Worm (Caenorhabditis elegans): ENCODE results near the gene F46B3.23.

DNA sequence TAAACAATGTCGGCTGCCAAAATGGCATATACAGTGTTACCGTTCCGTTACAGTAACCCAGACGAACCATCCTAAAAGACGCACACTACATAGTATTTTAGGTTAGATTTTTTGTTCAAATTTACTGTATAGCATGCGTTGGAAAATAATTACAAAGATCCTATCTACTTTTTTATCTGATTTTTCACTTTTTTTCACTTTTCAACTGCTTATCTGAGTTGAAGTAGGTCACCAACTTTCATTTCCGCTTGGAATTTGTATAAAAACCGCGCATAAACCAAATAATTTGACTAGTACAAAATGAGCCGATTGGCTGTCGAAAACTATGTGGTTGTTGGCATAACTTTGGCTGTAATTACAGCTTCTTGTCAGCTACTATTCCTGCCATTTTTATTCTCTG lies 6.7 kb downstream of the F46B3.23 start, which contains the start of gene col-163:
- TF ChIP-seq cog-1 (tag; optimal IDR thresholded peaks at IDR 0.05) (no peak), tab-1 (GFP tag; IDR thresholded peaks at IDR 0.05) (no peak), T22C8.4 (GFP tag; IDR thresholded peaks at IDR 0.05) (no peak), ztf-29 (GFP tag; IDR thresholded peaks at IDR 0.05) (no peak), flt-1 (GFP tag; IDR thresholded peaks at IDR 0.05) (no peak), med-1 (GFP tag; optimal IDR thresholded peaks at IDR 0.05; ENCODE audit: insufficient read depth) (no peak), ref-1 (GFP tag; conservative IDR thresholded peaks at IDR 0.05) (no peak), ztf-23 (GFP tag; IDR thresholded peaks at IDR 0.05) (no peak)

All from whole organism, midembryonic.